Worm (Caenorhabditis elegans): ENCODE results near the gene C06E4.1.

Gene C06E4.1

ce11 chrIV:7294121-7294520 lies 11.1 kb downstream of the C06E4.1 start, which contains the start of gene F42C5.5:
TSS of gene F42C5.5 (minus strand) at chrIV:7294221.
- no peak for TF ChIP-seq hmbx-1 (tag; optimal IDR thresholded peaks at IDR 0.05)
- no peak for TF ChIP-seq B0310.2 (tag; optimal IDR thresholded peaks at IDR 0.05)
- no peak for TF ChIP-seq ets-7 (tag; optimal IDR thresholded peaks at IDR 0.05)
- TF ChIP-seq scrt-1 (GFP tag; IDR thresholded peaks at IDR 0.05), result no peak
- TF ChIP-seq ceh-13 (GFP tag; optimal IDR thresholded peaks at IDR 0.05), result no peak
- TF ChIP-seq tbx-37 (GFP tag; conservative IDR thresholded peaks at IDR 0.05), result no peak
- no peak for TF ChIP-seq tbx-11 (GFP tag; IDR thresholded peaks at IDR 0.05)
- no peak for TF ChIP-seq ceh-36 (tag; optimal IDR thresholded peaks at IDR 0.05)
- no peak for TF ChIP-seq ama-1 (optimal IDR thresholded peaks at IDR 0.05)
- TF ChIP-seq pes-1 (GFP tag; IDR thresholded peaks at IDR 0.05), result no peak
- no peak for TF ChIP-seq tra-4 (tag; optimal IDR thresholded peaks at IDR 0.05)
- TF ChIP-seq F13C5.2 (tag; optimal IDR thresholded peaks at IDR 0.05), result no peak
- no peak for TF ChIP-seq hnd-1 (tag; optimal IDR thresholded peaks at IDR 0.05)

ce11 chrIV:7301481-7301880 lies 18.4 kb downstream of the C06E4.1 start:
- TF ChIP-seq hnd-1 (tag; optimal IDR thresholded peaks at IDR 0.05) (no peak), B0310.2 (tag; optimal IDR thresholded peaks at IDR 0.05) (no peak), flt-1 (GFP tag; IDR thresholded peaks at IDR 0.05) (no peak), scrt-1 (GFP tag; IDR thresholded peaks at IDR 0.05) (no peak), aly-1 (tag; optimal IDR thresholded peaks at IDR 0.05) (no peak), sea-1 (GFP tag; conservative IDR thresholded peaks at IDR 0.05) (no peak), hmg-4 (GFP tag; optimal IDR thresholded peaks at IDR 0.05) (no peak), ets-7 (tag; optimal IDR thresholded peaks at IDR 0.05) (no peak), tbx-37 (GFP tag; conservative IDR thresholded peaks at IDR 0.05) (no peak), tra-4 (tag; optimal IDR thresholded peaks at IDR 0.05) (no peak), ceh-13 (GFP tag; optimal IDR thresholded peaks at IDR 0.05) (no peak), pes-1 (GFP tag; IDR thresholded peaks at IDR 0.05) (no peak)

- no peak for TF ChIP-seq ets-7 (tag; optimal IDR thresholded peaks at IDR 0.05)
- no peak for TF ChIP-seq tbx-11 (GFP tag; IDR thresholded peaks at IDR 0.05)
- TF ChIP-seq pes-1 (GFP tag; IDR thresholded peaks at IDR 0.05), result no peak
- no peak for TF ChIP-seq scrt-1 (GFP tag; IDR thresholded peaks at IDR 0.05)
- no peak for TF ChIP-seq hmbx-1 (tag; optimal IDR thresholded peaks at IDR 0.05)
- TF ChIP-seq aly-1 (tag; optimal IDR thresholded peaks at IDR 0.05), result no peak
- no peak for TF ChIP-seq tbx-37 (GFP tag; conservative IDR thresholded peaks at IDR 0.05)
- no peak for TF ChIP-seq flt-1 (GFP tag; IDR thresholded peaks at IDR 0.05)
- TF ChIP-seq sea-1 (GFP tag; conservative IDR thresholded peaks at IDR 0.05), result no peak
- no peak for TF ChIP-seq B0310.2 (tag; optimal IDR thresholded peaks at IDR 0.05)
- no peak for TF ChIP-seq ceh-13 (GFP tag; optimal IDR thresholded peaks at IDR 0.05)
- no peak for TF ChIP-seq ceh-36 (tag; optimal IDR thresholded peaks at IDR 0.05)
- no peak for TF ChIP-seq ama-1 (optimal IDR thresholded peaks at IDR 0.05)
- TF ChIP-seq hmg-4 (GFP tag; optimal IDR thresholded peaks at IDR 0.05), result no peak
- TF ChIP-seq hnd-1 (tag; optimal IDR thresholded peaks at IDR 0.05), result no peak
- no peak for TF ChIP-seq F13C5.2 (tag; optimal IDR thresholded peaks at IDR 0.05)
- no peak for TF ChIP-seq tra-4 (tag; optimal IDR thresholded peaks at IDR 0.05)
These were observed 22.3 kb downstream of the C06E4.1 start, which contains the start of gene npr-27 for ce11 chrIV:7305325-7305724. TSS of gene npr-27 (plus strand) at chrIV:7305625.

ce11 chrIV:7308974-7309373 lies 25.9 kb downstream of the C06E4.1 start, which contains the start of gene F42C5.6:
TSS of gene F42C5.6 (minus strand) at chrIV:7309074.
- TF ChIP-seq ama-1 (optimal IDR thresholded peaks at IDR 0.05) (no peak), ceh-36 (tag; optimal IDR thresholded peaks at IDR 0.05) (no peak), pes-1 (GFP tag; IDR thresholded peaks at IDR 0.05) (no peak), tbx-11 (GFP tag; IDR thresholded peaks at IDR 0.05) (no peak), aly-1 (tag; optimal IDR thresholded peaks at IDR 0.05) (no peak), tra-4 (tag; optimal IDR thresholded peaks at IDR 0.05) (no peak), hnd-1 (tag; optimal IDR thresholded peaks at IDR 0.05) (no peak), hmg-4 (GFP tag; optimal IDR thresholded peaks at IDR 0.05) (no peak)

- TF ChIP-seq F13C5.2 (tag; optimal IDR thresholded peaks at IDR 0.05) (no peak), tbx-37 (GFP tag; conservative IDR thresholded peaks at IDR 0.05) (no peak), pes-1 (GFP tag; IDR thresholded peaks at IDR 0.05) (no peak), tra-4 (tag; optimal IDR thresholded peaks at IDR 0.05) (no peak), tbx-11 (GFP tag; IDR thresholded peaks at IDR 0.05) (no peak), sea-1 (GFP tag; conservative IDR thresholded peaks at IDR 0.05) (no peak), hmg-4 (GFP tag; optimal IDR thresholded peaks at IDR 0.05) (no peak), hnd-1 (tag; optimal IDR thresholded peaks at IDR 0.05) (no peak), B0310.2 (tag; optimal IDR thresholded peaks at IDR 0.05) (no peak), scrt-1 (GFP tag; IDR thresholded peaks at IDR 0.05) (no peak), ets-7 (tag; optimal IDR thresholded peaks at IDR 0.05) (no peak)
These were observed 26.6 kb downstream of the C06E4.1 start for ce11 chrIV:7309678-7310077.

- TF ChIP-seq flt-1 (GFP tag; IDR thresholded peaks at IDR 0.05) (no peak), ceh-36 (tag; optimal IDR thresholded peaks at IDR 0.05) (no peak), tbx-11 (GFP tag; IDR thresholded peaks at IDR 0.05) (no peak), sea-1 (GFP tag; conservative IDR thresholded peaks at IDR 0.05) (no peak), tbx-37 (GFP tag; conservative IDR thresholded peaks at IDR 0.05) (no peak), hmg-4 (GFP tag; optimal IDR thresholded peaks at IDR 0.05) (no peak), F13C5.2 (tag; optimal IDR thresholded peaks at IDR 0.05) (no peak), ets-7 (tag; optimal IDR thresholded peaks at IDR 0.05) (no peak), tra-4 (tag; optimal IDR thresholded peaks at IDR 0.05) (no peak), B0310.2 (tag; optimal IDR thresholded peaks at IDR 0.05) (no peak), ceh-13 (GFP tag; optimal IDR thresholded peaks at IDR 0.05) (no peak), pes-1 (GFP tag; IDR thresholded peaks at IDR 0.05) (no peak), aly-1 (tag; optimal IDR thresholded peaks at IDR 0.05) (no peak), ama-1 (optimal IDR thresholded peaks at IDR 0.05) (no peak), hmbx-1 (tag; optimal IDR thresholded peaks at IDR 0.05) (no peak), scrt-1 (GFP tag; IDR thresholded peaks at IDR 0.05) (no peak), hnd-1 (tag; optimal IDR thresholded peaks at IDR 0.05) (no peak)
These were observed 27.4 kb downstream of the C06E4.1 start, which contains the start of gene grl-4 for ce11 chrIV:7310410-7310809. TSS of gene grl-4 (minus strand) at chrIV:7310760.

ce11 chrIV:7310842-7311241 lies 27.8 kb downstream of the C06E4.1 start:
- TF ChIP-seq tbx-11 (GFP tag; IDR thresholded peaks at IDR 0.05) (no peak), flt-1 (GFP tag; IDR thresholded peaks at IDR 0.05) (no peak), ama-1 (optimal IDR thresholded peaks at IDR 0.05) (no peak), F13C5.2 (tag; optimal IDR thresholded peaks at IDR 0.05) (no peak), pes-1 (GFP tag; IDR thresholded peaks at IDR 0.05) (no peak), hnd-1 (tag; optimal IDR thresholded peaks at IDR 0.05) (no peak), tra-4 (tag; optimal IDR thresholded peaks at IDR 0.05) (no peak), hmbx-1 (tag; optimal IDR thresholded peaks at IDR 0.05) (no peak), scrt-1 (GFP tag; IDR thresholded peaks at IDR 0.05) (no peak), ets-7 (tag; optimal IDR thresholded peaks at IDR 0.05) (no peak), sea-1 (GFP tag; conservative IDR thresholded peaks at IDR 0.05) (no peak), ceh-36 (tag; optimal IDR thresholded peaks at IDR 0.05) (no peak), hmg-4 (GFP tag; optimal IDR thresholded peaks at IDR 0.05) (no peak), tbx-37 (GFP tag; conservative IDR thresholded peaks at IDR 0.05) (no peak), aly-1 (tag; optimal IDR thresholded peaks at IDR 0.05) (no peak), B0310.2 (tag; optimal IDR thresholded peaks at IDR 0.05) (no peak)
